Fruit fly (Drosophila melanogaster) whole organism, embryonic: Measurements from ENCODE around the gene Polr3E.
A peak's percentile ranks its signal among the peaks of the same experiment; 100 is the strongest.

ENCODE experiments used
- Aef1 ChIP-seq: fragments of 200-800 bp; sonication (Bioruptor generic); IDR thresholded peaks from 3 replicates; pipeline ENCODE4 v1.3.6; 2022; ENCODE audit warnings: missing biosample characterization, missing genetic modification characterization
- Atf3 ChIP-seq: fragments of 200-800 bp; sonication (Bioruptor generic); optimal IDR thresholded peaks from 3 replicates; lab custom pipeline; 2016; ENCODE audit warnings: missing biosample characterization, missing genetic modification characterization
- B-H2 ChIP-seq: fragments of 200-800 bp; sonication (Bioruptor generic); optimal IDR thresholded peaks from 2 replicates; lab custom pipeline; 2018; ENCODE audit warnings: missing biosample characterization, mild to moderate bottlenecking, missing genetic modification characterization
- CG10209 ChIP-seq: fragments of 200-800 bp; sonication (Bioruptor generic); optimal IDR thresholded peaks from 3 replicates; lab custom pipeline; 2017; ENCODE audit warnings: missing biosample characterization, mild to moderate bottlenecking, missing genetic modification characterization, missing genetic modification reagents
- CG10565 ChIP-seq: fragments of 200-800 bp; sonication (Bioruptor generic); optimal IDR thresholded peaks from 3 replicates; lab custom pipeline; 2016; ENCODE audit warnings: missing biosample characterization, mild to moderate bottlenecking, missing genetic modification characterization
- CG10959 ChIP-seq: fragments of 200-800 bp; sonication (Bioruptor generic); IDR thresholded peaks from 2 replicates; pipeline ENCODE4 v1.3.6; 2022; ENCODE audit warnings: missing biosample characterization, missing genetic modification characterization
- CG14441 ChIP-seq: fragments of 200-800 bp; sonication (Bioruptor generic); IDR thresholded peaks from 2 replicates; pipeline ENCODE4 v1.3.6; 2022; ENCODE audit warnings: missing biosample characterization, missing genetic modification characterization
- CG15696 ChIP-seq: fragments of 200-800 bp; sonication (Bioruptor generic); optimal IDR thresholded peaks from 2 replicates; lab custom pipeline; 2019; ENCODE audit warnings: missing biosample characterization, mild to moderate bottlenecking, missing genetic modification characterization, moderate library complexity
- CG16863 ChIP-seq: fragments of 200-800 bp; sonication (Bioruptor generic); optimal IDR thresholded peaks from 3 replicates; lab custom pipeline; 2016; ENCODE audit warnings: missing biosample characterization, missing genetic modification characterization
- CG17186 ChIP-seq: fragments of 200-800 bp; sonication (Bioruptor generic); optimal IDR thresholded peaks from 3 replicates; lab custom pipeline; 2017; ENCODE audit warnings: missing biosample characterization, missing genetic modification reagents, missing genetic modification characterization
- CG33557 ChIP-seq: fragments of 200-800 bp; sonication (Bioruptor generic); optimal IDR thresholded peaks from 2 replicates; lab custom pipeline; 2019; ENCODE audit warnings: missing biosample characterization, mild to moderate bottlenecking, missing genetic modification characterization, moderate library complexity
- CG3407 ChIP-seq: fragments of 200-800 bp; sonication (Bioruptor generic); optimal IDR thresholded peaks from 2 replicates; lab custom pipeline; 2018; ENCODE audit warnings: missing biosample characterization, mild to moderate bottlenecking, missing genetic modification characterization
- CG4424 ChIP-seq: fragments of 200-800 bp; sonication (Bioruptor generic); optimal IDR thresholded peaks from 3 replicates; lab custom pipeline; 2016; ENCODE audit warnings: missing biosample characterization, missing genetic modification characterization
- CG7963 ChIP-seq: fragments of 200-800 bp; sonication (Bioruptor generic); IDR thresholded peaks from 3 replicates; pipeline ENCODE4 v1.3.6; 2022; ENCODE audit warnings: missing biosample characterization, missing genetic modification characterization; ENCODE audit not compliant: partially characterized antibody
- CHES-1-like ChIP-seq: fragments of 200-800 bp; sonication (Bioruptor generic); optimal IDR thresholded peaks from 2 replicates; lab custom pipeline; 2016; ENCODE audit warnings: missing biosample characterization, missing genetic modification characterization
- Dip2 ChIP-seq: fragments of 200-800 bp; sonication (Bioruptor generic); IDR thresholded peaks from 2 replicates; pipeline ENCODE4 v1.3.6; 2022; ENCODE audit warnings: missing biosample characterization, missing genetic modification characterization
- Dref ChIP-seq: fragments of 200-800 bp; sonication (Bioruptor generic); IDR thresholded peaks from 2 replicates; pipeline ENCODE4 v1.3.6; 2022; ENCODE audit warnings: missing biosample characterization, missing genetic modification characterization
- ERR ChIP-seq: fragments of 200-800 bp; sonication (Bioruptor generic); optimal IDR thresholded peaks from 2 replicates; lab custom pipeline; 2016; ENCODE audit warnings: missing biosample characterization, missing genetic modification characterization
- Hr78 ChIP-seq, 2 experiments: fragments of 200-800 bp in 1 of 2; fragments of >200 bp in 1 of 2; sonication (Bioruptor generic) in 1 of 2; optimal IDR thresholded peaks; 2 replicates each; lab custom pipeline; 2017 to 2019; ENCODE audit warnings: missing biosample characterization in 2 of 2, missing genetic modification characterization in 2 of 2, mild to moderate bottlenecking in 1 of 2, moderate library complexity in 1 of 2
- Mad ChIP-seq: fragments of 200-800 bp; sonication (Bioruptor generic); optimal IDR thresholded peaks from 2 replicates; lab custom pipeline; 2016; ENCODE audit warnings: missing biosample characterization, missing genetic modification characterization
- NK7.1 ChIP-seq: fragments of 200-800 bp; sonication (Bioruptor generic); optimal IDR thresholded peaks from 3 replicates; lab custom pipeline; 2016; ENCODE audit warnings: missing biosample characterization, missing genetic modification characterization
- Oli ChIP-seq: fragments of 200-800 bp; sonication (Bioruptor generic); optimal IDR thresholded peaks from 2 replicates; lab custom pipeline; 2018; ENCODE audit warnings: missing biosample characterization, mild to moderate bottlenecking, missing genetic modification characterization, moderate library complexity
- Ravus ChIP-seq: fragments of 200-800 bp; sonication (Bioruptor generic); IDR thresholded peaks from 2 replicates; pipeline ENCODE4 v1.3.6; 2022; ENCODE audit warnings: missing biosample characterization, missing genetic modification characterization
- Spps ChIP-seq: fragments of 200-800 bp; sonication (Bioruptor generic); optimal IDR thresholded peaks from 2 replicates; lab custom pipeline; 2018; ENCODE audit warnings: missing biosample characterization, mild to moderate bottlenecking, missing genetic modification characterization
- Sry-δ ChIP-seq: fragments of 200-800 bp; sonication (Bioruptor generic); optimal IDR thresholded peaks from 2 replicates; lab custom pipeline; 2016; ENCODE audit warnings: missing biosample characterization, missing genetic modification characterization
- Tbp ChIP-seq: fragments of >200 bp; optimal IDR thresholded peaks from 2 replicates; lab custom pipeline; 2018; ENCODE audit warnings: missing biosample characterization, missing genetic modification characterization
- Xbp1 ChIP-seq: fragments of 200-800 bp; sonication (Bioruptor generic); optimal IDR thresholded peaks from 3 replicates; lab custom pipeline; 2016; ENCODE audit warnings: missing biosample characterization, mild to moderate bottlenecking, missing genetic modification characterization
- aop ChIP-seq: fragments of 200-800 bp; sonication (Bioruptor generic); IDR thresholded peaks from 2 replicates; pipeline ENCODE4 v1.3.6; 2022; ENCODE audit warnings: missing biosample characterization, missing genetic modification characterization
- dimm ChIP-seq: fragments of 200-800 bp; sonication (Bioruptor generic); IDR thresholded peaks from 2 replicates; pipeline ENCODE4 v1.3.6; 2022; ENCODE audit warnings: missing biosample characterization, missing genetic modification characterization
- dmrt99B ChIP-seq: fragments of 200-800 bp; sonication (Bioruptor generic); optimal IDR thresholded peaks from 2 replicates; lab custom pipeline; 2018; ENCODE audit warnings: missing biosample characterization, mild to moderate bottlenecking, missing genetic modification characterization, moderate library complexity
- her ChIP-seq: fragments of 200-800 bp; sonication (Bioruptor generic); optimal IDR thresholded peaks from 2 replicates; lab custom pipeline; 2016; ENCODE audit warnings: missing biosample characterization, missing genetic modification characterization
- hth ChIP-seq: fragments of >200 bp; optimal IDR thresholded peaks from 2 replicates; lab custom pipeline; 2017; ENCODE audit warnings: inconsistent platforms
- kay ChIP-seq: fragments of 200-800 bp; sonication (Bioruptor generic); optimal IDR thresholded peaks from 2 replicates; lab custom pipeline; 2016; ENCODE audit warnings: missing biosample characterization, missing genetic modification characterization
- lbe ChIP-seq: fragments of 200-800 bp; sonication (Bioruptor generic); optimal IDR thresholded peaks from 2 replicates; lab custom pipeline; 2016; ENCODE audit warnings: missing biosample characterization, mild to moderate bottlenecking, missing genetic modification characterization
- lilli ChIP-seq: fragments of 200-800 bp; sonication (Bioruptor generic); optimal IDR thresholded peaks from 3 replicates; lab custom pipeline; 2016; ENCODE audit warnings: missing biosample characterization, missing genetic modification characterization
- maf-S ChIP-seq: fragments of 200-800 bp; sonication (Bioruptor generic); optimal IDR thresholded peaks from 2 replicates; lab custom pipeline; 2016; ENCODE audit warnings: missing biosample characterization, missing genetic modification characterization
- mirr ChIP-seq: fragments of 200-800 bp; sonication (Bioruptor generic); optimal IDR thresholded peaks from 3 replicates; lab custom pipeline; 2018; ENCODE audit warnings: missing biosample characterization, mild to moderate bottlenecking, missing genetic modification characterization
- mld ChIP-seq: fragments of 200-800 bp; sonication (Bioruptor generic); IDR thresholded peaks from 3 replicates; pipeline ENCODE4 v1.3.6; 2022; ENCODE audit warnings: missing biosample characterization, missing genetic modification characterization; ENCODE audit not compliant: partially characterized antibody
- prd ChIP-seq, 3 experiments: fragments of >200 bp in 2 of 3; fragments of 200-800 bp in 1 of 3; sonication (Bioruptor generic) in 1 of 3; optimal IDR thresholded peaks in 2 of 3; IDR thresholded peaks in 1 of 3; 2 replicates in 2 of 3; 3 replicates in 1 of 3; pipeline versions ENCODE4 v1.3.6 to Lab custom; 2017 to 2022; ENCODE audit warnings: missing biosample characterization in 1 of 3, missing genetic modification characterization in 1 of 3
- pzg ChIP-seq: fragments of 200-800 bp; sonication (Bioruptor generic); optimal IDR thresholded peaks from 3 replicates; lab custom pipeline; 2018; ENCODE audit warnings: missing biosample characterization, mild to moderate bottlenecking, missing genetic modification characterization, moderate library complexity
- run ChIP-seq: fragments of 200-800 bp; sonication (Bioruptor generic); optimal IDR thresholded peaks from 3 replicates; lab custom pipeline; 2018; ENCODE audit warnings: missing biosample characterization, mild to moderate bottlenecking, missing genetic modification characterization
- sens ChIP-seq: fragments of 200-800 bp; sonication (Bioruptor generic); peaks from one replicate; lab custom pipeline; 2016; ENCODE audit warnings: missing biosample characterization, missing genetic modification characterization
- seq ChIP-seq: fragments of 200-800 bp; sonication (Bioruptor generic); IDR thresholded peaks from 2 replicates; pipeline ENCODE4 v1.3.6; 2022; ENCODE audit warnings: missing biosample characterization, missing genetic modification characterization
- shn ChIP-seq: fragments of 200-800 bp; sonication (Bioruptor generic); optimal IDR thresholded peaks from 3 replicates; lab custom pipeline; 2016; ENCODE audit warnings: missing biosample characterization, missing genetic modification characterization
- sim ChIP-seq: fragments of 200-800 bp; sonication (Bioruptor generic); IDR thresholded peaks from 2 replicates; pipeline ENCODE4 v1.3.6; 2022; ENCODE audit warnings: missing biosample characterization, missing genetic modification characterization
- sr ChIP-seq: fragments of 200-800 bp; sonication (Bioruptor generic); IDR thresholded peaks from 3 replicates; pipeline ENCODE4 v1.3.6; 2022; ENCODE audit warnings: missing biosample characterization, missing genetic modification characterization
- stc ChIP-seq: fragments of 200-800 bp; sonication (Bioruptor generic); IDR thresholded peaks from 2 replicates; pipeline ENCODE4 v1.3.6; 2022; ENCODE audit warnings: missing biosample characterization, missing genetic modification characterization
- tin ChIP-seq: fragments of 200-800 bp; sonication (Bioruptor generic); optimal IDR thresholded peaks from 3 replicates; lab custom pipeline; 2016; ENCODE audit warnings: missing biosample characterization, missing genetic modification characterization
- trh ChIP-seq: fragments of 200-800 bp; sonication (Bioruptor generic); optimal IDR thresholded peaks from 2 replicates; lab custom pipeline; 2016; ENCODE audit warnings: missing biosample characterization, missing genetic modification characterization
- tx ChIP-seq: fragments of 200-800 bp; sonication (Bioruptor generic); optimal IDR thresholded peaks from 2 replicates; lab custom pipeline; 2016; ENCODE audit warnings: missing biosample characterization, missing genetic modification characterization
- vvl ChIP-seq: fragments of 200-800 bp; sonication (Bioruptor generic); IDR thresholded peaks from 2 replicates; pipeline ENCODE4 v1.3.6; 2022; ENCODE audit warnings: missing biosample characterization, missing genetic modification characterization
- zfh2 ChIP-seq: fragments of 200-800 bp; sonication (Bioruptor generic); optimal IDR thresholded peaks from 2 replicates; lab custom pipeline; 2016; ENCODE audit warnings: missing biosample characterization, missing genetic modification characterization

The Polr3E gene

dm6 chr3L:21049417-21049914 is 17.8 kb downstream of the Polr3E start (continued):
- TF ChIP-seq seq (GFP tag; lab: Robert Waterston, UW) (no peak), aop (GFP tag; lab: Robert Waterston, UW) (no peak), run (tag; lab: Kevin White, UChicago) (no peak), Xbp1 (GFP tag; lab: Kevin White, UChicago) (peak; percentile 37), hth (lab: Kevin White, UChicago) (no peak), vvl (GFP tag; lab: Robert Waterston, UW) (peak; percentile 48), B-H2 (GFP tag; lab: Kevin White, UChicago) (peak; percentile 55), CG33557 (GFP tag; lab: Kevin White, UChicago) (no peak), Aef1 (no peak), sim (GFP tag; lab: Robert Waterston, UW) (0 out of 2 replicates have a peak, but pooled peaks have one; percentile 2), lilli (GFP tag; lab: Kevin White, UChicago) (peak; percentile 50), stc (GFP tag; lab: Robert Waterston, UW) (peak; percentile 32; the same call in 1 of the 2 replicates), prd (optimal IDR thresholded peaks at IDR 0.05; lab: Kevin White, UChicago) (no peak), prd (GFP tag; IDR thresholded peaks at IDR 0.05; lab: Robert Waterston, UW) (0 out of 3 replicates have a peak, but pooled peaks have one; percentile 8), CHES-1-like (peak; percentile 49), dimm (GFP tag; lab: Robert Waterston, UW) (no peak), CG7963 (no peak), CG14441 (GFP tag; lab: Robert Waterston, UW) (peak; percentile 32; the same call in 1 of the 2 replicates), Ravus (GFP tag; lab: Robert Waterston, UW) (no peak), kay (GFP tag; lab: Kevin White, UChicago) (no peak), Spps (tag; lab: Kevin White, UChicago) (no peak), CG10959 (GFP tag; lab: Robert Waterston, UW) (no peak), Mad (peak; percentile 4), ERR (peak; percentile 22), trh (GFP tag; lab: Kevin White, UChicago) (no peak), CG15696 (peak; percentile 28), Tbp (peak; percentile 69), NK7.1 (GFP tag; lab: Kevin White, UChicago) (no peak), CG16863 (GFP tag; lab: Kevin White, UChicago) (peak; percentile 65), CG3407 (GFP tag; lab: Kevin White, UChicago) (no peak), CG4424 (GFP tag; lab: Kevin White, UChicago) (peak; percentile 48), sr (GFP tag; lab: Robert Waterston, UW) (peak; percentile 99), dmrt99B (no peak), tx (GFP tag; lab: Kevin White, UChicago) (no peak), CG10209 (no peak), zfh2 (GFP tag; lab: Kevin White, UChicago) (peak; percentile 1)
- TF ChIP-seq, all 482 proteins: peak for 197

dm6 chr3L:21050068-21050736 is 18.6 kb downstream of the Polr3E start:
- TF ChIP-seq Oli (no peak), Hr78 (GFP tag; optimal IDR thresholded peaks at IDR 0.05; lab: Kevin White, UChicago) (peak in 1 of 2 experiments; percentile 80), mld (GFP tag; lab: Robert Waterston, UW) (no peak), mirr (GFP tag; lab: Kevin White, UChicago) (peak; percentile 77), CG17186 (GFP tag; lab: Kevin White, UChicago) (no peak), pzg (GFP tag; lab: Kevin White, UChicago) (no peak), tx (GFP tag; lab: Kevin White, UChicago) (no peak), shn (GFP tag; lab: Kevin White, UChicago) (no peak), Atf3 (GFP tag; lab: Kevin White, UChicago) (no peak), Dref (GFP tag; lab: Robert Waterston, UW) (no peak), Sry-δ (GFP tag; lab: Kevin White, UChicago) (no peak), her (GFP tag; lab: Kevin White, UChicago) (no peak), Dip2 (GFP tag; lab: Robert Waterston, UW) (no peak), lbe (no peak), CG10565 (no peak), tin (no peak), maf-S (GFP tag; lab: Kevin White, UChicago) (no peak), sens (GFP tag; lab: Kevin White, UChicago) (peak; percentile 64)
